Fruit fly (Drosophila melanogaster) whole organism: Measurements from ENCODE around the gene bol.
A peak's percentile ranks its signal among the peaks of the same experiment; 100 is the strongest.

Experiments used
- CG8478 ChIP-seq: fragments of >200 bp; optimal IDR thresholded peaks from 2 replicates; lab custom pipeline; 2018; ENCODE audit warnings: inconsistent platforms
- Dll ChIP-seq: fragments of >200 bp; optimal IDR thresholded peaks from 2 replicates; lab custom pipeline; 2017
- EcR ChIP-seq, 2 experiments: fragments of >200 bp; optimal IDR thresholded peaks; 2 replicates each; lab custom pipeline; 2017; ENCODE audit warnings: missing biosample characterization in 2 of 2, missing genetic modification characterization in 2 of 2, missing genetic modification reagents in 2 of 2
- pan ChIP-seq: fragments of >200 bp; optimal IDR thresholded peaks from 2 replicates; lab custom pipeline; 2017
- psq ChIP-seq: fragments of >200 bp; optimal IDR thresholded peaks from 2 replicates; lab custom pipeline; 2017
- usp ChIP-seq: fragments of >200 bp; optimal IDR thresholded peaks from 2 replicates; lab custom pipeline; 2017; ENCODE audit warnings: missing biosample characterization, missing genetic modification characterization, mixed read lengths

bol gene

dm6 chr3L:9126888-9127689 lies 7.1 kb downstream of the bol start:
- TF ChIP-seq psq, result no peak

dm6 chr3L:9126021-9126811 lies 8.0 kb downstream of the bol start:
- TF ChIP-seq CG8478 (lab: Kevin White, UChicago) (no peak), usp (no peak), pan (lab: Kevin White, UChicago) (no peak), Dll (no peak), EcR (GFP tag; optimal IDR thresholded peaks at IDR 0.05; lab: Kevin White, UChicago) (no peak), psq (no peak)

dm6 chr3L:9125261-9126020 lies 8.8 kb downstream of the bol start:
- TF ChIP-seq CG8478 (lab: Kevin White, UChicago) (no peak), Dll (peak; percentile 89)

dm6 chr3L:9124923-9125260 lies 9.3 kb downstream of the bol start:
- TF ChIP-seq Dll (no peak), CG8478 (lab: Kevin White, UChicago) (no peak), pan (lab: Kevin White, UChicago) (no peak), psq (no peak), usp (no peak), EcR (GFP tag; optimal IDR thresholded peaks at IDR 0.05; lab: Kevin White, UChicago) (no peak)

- no peak for TF ChIP-seq Dll
- TF ChIP-seq EcR (GFP tag; optimal IDR thresholded peaks at IDR 0.05; lab: Kevin White, UChicago), result no peak
- TF ChIP-seq usp, result no peak
- no peak for TF ChIP-seq psq
- TF ChIP-seq CG8478 (lab: Kevin White, UChicago), result no peak
- TF ChIP-seq pan (lab: Kevin White, UChicago), result no peak
Observed at dm6 chr3L:9121289-9121688, 12.9 kb downstream of the bol start.

- TF ChIP-seq EcR (GFP tag; optimal IDR thresholded peaks at IDR 0.05; lab: Kevin White, UChicago) (no peak), pan (lab: Kevin White, UChicago) (no peak), usp (no peak), Dll (no peak), psq (no peak), CG8478 (lab: Kevin White, UChicago) (no peak)
Observed at dm6 chr3L:9119564-9119963, 14.6 kb downstream of the bol start.

DNA sequence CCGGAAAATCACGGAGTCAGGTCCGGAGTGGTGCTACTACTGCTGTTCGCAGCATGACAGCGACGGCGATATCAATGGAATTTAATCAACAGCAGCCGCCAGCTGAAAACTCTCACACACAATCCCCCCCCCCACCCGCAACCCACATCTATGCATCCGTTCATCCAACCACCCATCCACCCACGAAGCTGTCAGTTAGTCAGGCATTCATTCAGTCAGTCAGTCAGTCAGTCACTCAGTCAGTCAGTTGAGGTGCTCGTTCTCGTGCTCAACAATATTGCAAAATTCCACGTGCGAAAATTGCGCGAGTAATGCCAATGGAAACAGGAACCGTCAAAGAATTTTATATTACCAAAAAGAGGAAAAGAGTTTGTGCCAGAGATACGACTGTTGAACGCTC lies 18.6 kb downstream of the bol start:
- no peak for TF ChIP-seq Dll
- TF ChIP-seq psq, result no peak
- TF ChIP-seq EcR (GFP tag; optimal IDR thresholded peaks at IDR 0.05; lab: Kevin White, UChicago), result no peak
- no peak for TF ChIP-seq CG8478 (lab: Kevin White, UChicago)
- no peak for TF ChIP-seq pan (lab: Kevin White, UChicago)
- TF ChIP-seq usp, result no peak

DNA sequence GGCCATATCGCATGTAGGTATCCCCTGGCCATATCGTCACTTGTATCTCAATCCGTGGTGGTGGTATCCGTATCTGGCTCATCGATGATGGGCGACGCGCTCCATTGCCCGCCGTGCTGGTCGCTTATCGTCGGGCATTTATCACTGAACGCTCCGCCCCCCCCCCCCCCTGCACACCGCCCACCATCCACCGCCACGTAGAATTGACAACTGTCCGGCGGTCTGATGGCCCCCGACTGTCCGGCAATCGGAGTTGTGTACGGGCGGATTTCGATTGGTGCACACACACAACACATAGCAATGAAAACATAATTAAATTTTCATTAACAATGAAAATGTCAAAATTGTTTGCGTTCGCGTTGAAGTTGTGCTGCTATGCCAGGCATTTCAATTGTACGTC lies 19.8 kb downstream of the bol start:
- TF ChIP-seq psq, result no peak
- TF ChIP-seq Dll, result no peak
- TF ChIP-seq pan (lab: Kevin White, UChicago), result no peak
- TF ChIP-seq usp, result no peak
- TF ChIP-seq CG8478 (lab: Kevin White, UChicago), result no peak
- no peak for TF ChIP-seq EcR (GFP tag; optimal IDR thresholded peaks at IDR 0.05; lab: Kevin White, UChicago)

- TF ChIP-seq pan (lab: Kevin White, UChicago), result no peak
Observed at dm6 chr3L:9113582-9114282, 20.5 kb downstream of the bol start.

dm6 chr3L:9096648-9097047 lies 37.6 kb downstream of the bol start, which contains the start of gene CG13315:
Gene CG13315 (plus strand): TSS chr3L:9096877.
- TF ChIP-seq pan (lab: Kevin White, UChicago), result no peak
- TF ChIP-seq CG8478 (lab: Kevin White, UChicago), result no peak
- no peak for TF ChIP-seq usp
- no peak for TF ChIP-seq Dll
- TF ChIP-seq EcR (GFP tag; optimal IDR thresholded peaks at IDR 0.05; lab: Kevin White, UChicago), result no peak
- no peak for TF ChIP-seq psq

dm6 chr3L:9095704-9096103 lies 38.5 kb downstream of the bol start:
- no peak for TF ChIP-seq usp
- TF ChIP-seq psq, result no peak
- no peak for TF ChIP-seq pan (lab: Kevin White, UChicago)
- TF ChIP-seq CG8478 (lab: Kevin White, UChicago), result no peak
- TF ChIP-seq EcR (GFP tag; optimal IDR thresholded peaks at IDR 0.05; lab: Kevin White, UChicago), result no peak
- no peak for TF ChIP-seq Dll

dm6 chr3L:9094980-9095425 lies 39.2 kb downstream of the bol start:
- TF ChIP-seq CG8478 (lab: Kevin White, UChicago) (no peak), psq (no peak), EcR (GFP tag; optimal IDR thresholded peaks at IDR 0.05; lab: Kevin White, UChicago) (no peak), Dll (no peak), pan (lab: Kevin White, UChicago) (no peak), usp (no peak)
